Worm (Caenorhabditis elegans) whole organism, L3 larva: ENCODE measurements around the gene F59B10.2.

Experiments
- R02D3.7 ChIP-seq: fragments of 150-350 bp; optimal IDR thresholded peaks from 2 replicates; lab custom pipeline; 2014; ENCODE audit warnings: missing biosample characterization, missing genetic modification characterization
- ZK546.5 ChIP-seq: sonication (generic microtip); optimal IDR thresholded peaks from 2 replicates; lab custom pipeline; 2017; ENCODE audit warnings: missing biosample characterization, missing genetic modification characterization
- aly-2 ChIP-seq: fragments of 150-350 bp; optimal IDR thresholded peaks from 2 replicates; lab custom pipeline; 2014; ENCODE audit warnings: missing biosample characterization, missing genetic modification characterization
- ama-1 ChIP-seq: fragments of 150-350 bp; optimal IDR thresholded peaks from 2 replicates; lab custom pipeline; 2018
- ceh-16 ChIP-seq: sonication (generic microtip); optimal IDR thresholded peaks from 2 replicates; lab custom pipeline; 2017; ENCODE audit warnings: missing biosample characterization, missing genetic modification characterization
- ceh-28 ChIP-seq: fragments of 150-350 bp; optimal IDR thresholded peaks from 2 replicates; lab custom pipeline; 2014; ENCODE audit warnings: missing biosample characterization, missing genetic modification reagents, missing genetic modification characterization
- ceh-82 ChIP-seq: fragments of 150-350 bp; optimal IDR thresholded peaks from 2 replicates; lab custom pipeline; 2014; ENCODE audit warnings: missing biosample characterization, missing genetic modification characterization
- ceh-9 ChIP-seq: sonication (generic microtip); optimal IDR thresholded peaks from 2 replicates; lab custom pipeline; 2018; ENCODE audit warnings: missing biosample characterization, missing genetic modification characterization
- daf-12 ChIP-seq: fragments of 150-350 bp; optimal IDR thresholded peaks from 2 replicates; lab custom pipeline; 2014; ENCODE audit warnings: missing biosample characterization, missing genetic modification reagents, missing genetic modification characterization
- egl-5 ChIP-seq: fragments of 150-350 bp; optimal IDR thresholded peaks from 2 replicates; lab custom pipeline; 2017; ENCODE audit warnings: missing biosample characterization, missing genetic modification reagents, missing genetic modification characterization, inconsistent platforms
- elt-1 ChIP-seq: fragments of 150-350 bp; optimal IDR thresholded peaks from 2 replicates; lab custom pipeline; 2014; ENCODE audit warnings: missing biosample characterization, missing genetic modification characterization
- elt-2 ChIP-seq: sonication (generic microtip); optimal IDR thresholded peaks from 2 replicates; lab custom pipeline; 2016; ENCODE audit warnings: missing genetic modification reagents, mild to moderate bottlenecking, missing genetic modification characterization, missing compliant biosample characterization
- elt-3 ChIP-seq, 3 experiments: fragments of 150-350 bp in 1 of 3; sonication (generic microtip) in 2 of 3; optimal IDR thresholded peaks; 2 replicates in 2 of 3; 4 replicates in 1 of 3; lab custom pipeline; 2014 to 2017; ENCODE audit warnings: missing biosample characterization in 3 of 3, missing genetic modification characterization in 3 of 3
- eor-1 ChIP-seq, 2 experiments: fragments of 150-350 bp; optimal IDR thresholded peaks; 2 replicates each; lab custom pipeline; 2014 to 2018; ENCODE audit warnings: missing biosample characterization in 2 of 2, missing genetic modification characterization in 2 of 2
- fkh-10 ChIP-seq: sonication (generic microtip); optimal IDR thresholded peaks from 2 replicates; lab custom pipeline; 2017; ENCODE audit warnings: missing biosample characterization, missing genetic modification reagents, missing genetic modification characterization
- fos-1 ChIP-seq: fragments of 150-350 bp; optimal IDR thresholded peaks from 2 replicates; lab custom pipeline; 2014; ENCODE audit warnings: missing biosample characterization, missing genetic modification characterization
- hmg-11 ChIP-seq: sonication (generic microtip); optimal IDR thresholded peaks from 2 replicates; lab custom pipeline; 2016; ENCODE audit warnings: missing genetic modification characterization, missing compliant biosample characterization
- jun-1 ChIP-seq: fragments of 150-350 bp; optimal IDR thresholded peaks from 2 replicates; lab custom pipeline; 2014; ENCODE audit warnings: missing biosample characterization, missing genetic modification reagents, missing genetic modification characterization
- lin-15B ChIP-seq: fragments of 150-350 bp; optimal IDR thresholded peaks from 2 replicates; lab custom pipeline; 2014; ENCODE audit warnings: missing biosample characterization, missing genetic modification characterization
- lin-39 ChIP-seq: fragments of 150-350 bp; optimal IDR thresholded peaks from 2 replicates; lab custom pipeline; 2018; ENCODE audit warnings: missing biosample characterization, missing genetic modification reagents, missing genetic modification characterization
- lsy-12 ChIP-seq: sonication (generic microtip); optimal IDR thresholded peaks from 2 replicates; lab custom pipeline; 2016; ENCODE audit warnings: mild to moderate bottlenecking, missing genetic modification characterization, missing compliant biosample characterization
- mdl-1 ChIP-seq: fragments of 150-350 bp; optimal IDR thresholded peaks from 2 replicates; lab custom pipeline; 2014; ENCODE audit warnings: missing biosample characterization, missing genetic modification characterization
- mml-1 ChIP-seq: fragments of 150-350 bp; sonication (generic microtip); optimal IDR thresholded peaks from 3 replicates; lab custom pipeline; 2014; ENCODE audit warnings: missing biosample characterization, missing genetic modification characterization
- nfya-1 ChIP-seq: sonication (generic microtip); optimal IDR thresholded peaks from 2 replicates; lab custom pipeline; 2017; ENCODE audit warnings: missing genetic modification characterization, mild to moderate bottlenecking, missing compliant biosample characterization, antibody characterized with exemption, moderate library complexity; ENCODE audit not compliant: insufficient read depth
- nhr-11 ChIP-seq: fragments of 150-350 bp; optimal IDR thresholded peaks from 2 replicates; lab custom pipeline; 2014; ENCODE audit warnings: missing biosample characterization, missing genetic modification characterization
- nhr-12 ChIP-seq: fragments of 150-350 bp; optimal IDR thresholded peaks from 2 replicates; lab custom pipeline; 2014; ENCODE audit warnings: missing biosample characterization, missing genetic modification characterization
- nhr-23 ChIP-seq: fragments of 150-350 bp; optimal IDR thresholded peaks from 2 replicates; lab custom pipeline; 2014; ENCODE audit warnings: missing biosample characterization, missing genetic modification reagents, missing genetic modification characterization
- nhr-237 ChIP-seq: fragments of 150-350 bp; optimal IDR thresholded peaks from 2 replicates; lab custom pipeline; 2014; ENCODE audit warnings: missing biosample characterization, missing genetic modification characterization
- nhr-25 ChIP-seq: sonication (generic microtip); optimal IDR thresholded peaks from 2 replicates; lab custom pipeline; 2017; ENCODE audit warnings: missing biosample characterization, missing genetic modification characterization
- nhr-43 ChIP-seq: sonication (generic microtip); optimal IDR thresholded peaks from 2 replicates; lab custom pipeline; 2016; ENCODE audit warnings: mild to moderate bottlenecking, missing genetic modification characterization, missing compliant biosample characterization; ENCODE audit not compliant: poor library complexity, severe bottlenecking
- nhr-67 ChIP-seq: fragments of 150-350 bp; optimal IDR thresholded peaks from 2 replicates; lab custom pipeline; 2014; ENCODE audit warnings: missing biosample characterization, missing genetic modification characterization
- nhr-76 ChIP-seq: fragments of 150-350 bp; sonication (generic microtip); optimal IDR thresholded peaks from 5 replicates; lab custom pipeline; 2014; ENCODE audit warnings: missing biosample characterization, missing genetic modification characterization
- nhr-77 ChIP-seq: fragments of 150-350 bp; optimal IDR thresholded peaks from 2 replicates; lab custom pipeline; 2014; ENCODE audit warnings: missing biosample characterization, missing genetic modification characterization
- pha-4 ChIP-seq: fragments of 150-350 bp; optimal IDR thresholded peaks from 2 replicates; lab custom pipeline; 2014; ENCODE audit warnings: missing biosample characterization, missing genetic modification reagents, missing genetic modification characterization
- pqm-1 ChIP-seq: fragments of 150-350 bp; optimal IDR thresholded peaks from 2 replicates; lab custom pipeline; 2017; ENCODE audit warnings: missing biosample characterization, missing genetic modification characterization, inconsistent platforms
- sea-2 ChIP-seq: fragments of 150-350 bp; sonication (generic microtip); optimal IDR thresholded peaks from 4 replicates; lab custom pipeline; 2014; ENCODE audit warnings: missing biosample characterization, missing genetic modification reagents, missing genetic modification characterization
- skn-1 ChIP-seq: fragments of 150-350 bp; optimal IDR thresholded peaks from 2 replicates; lab custom pipeline; 2014; ENCODE audit warnings: missing biosample characterization, missing genetic modification characterization
- snpc-4 ChIP-seq: fragments of 150-350 bp; optimal IDR thresholded peaks from 2 replicates; lab custom pipeline; 2014; ENCODE audit warnings: missing biosample characterization, missing genetic modification characterization
- tbx-2 ChIP-seq: sonication (generic microtip); optimal IDR thresholded peaks from 2 replicates; lab custom pipeline; 2016; ENCODE audit warnings: mild to moderate bottlenecking, missing genetic modification characterization, missing compliant biosample characterization
- unc-62 ChIP-seq: fragments of 150-350 bp; sonication (generic microtip); optimal IDR thresholded peaks from 4 replicates; lab custom pipeline; 2014; ENCODE audit warnings: missing biosample characterization, missing genetic modification reagents, missing genetic modification characterization
- zag-1 ChIP-seq: fragments of 150-350 bp; optimal IDR thresholded peaks from 2 replicates; lab custom pipeline; 2014; ENCODE audit warnings: missing biosample characterization, missing genetic modification characterization
- ztf-11 ChIP-seq: fragments of 150-350 bp; optimal IDR thresholded peaks from 2 replicates; lab custom pipeline; 2014; ENCODE audit warnings: missing biosample characterization, missing genetic modification characterization

Gene F59B10.2

ce11 chrII:10505949-10506348 is 3.7 kb downstream of the F59B10.2 start:
- TF ChIP-seq ZK546.5 (no peak), nhr-25 (tag; lab: Kevin White, UChicago) (peak; percentile 73), nhr-77 (tag; lab: Kevin White, UChicago) (no peak), ama-1 (no peak), nhr-12 (tag; lab: Kevin White, UChicago) (no peak), nhr-23 (tag; lab: Kevin White, UChicago) (peak; percentile 46)

ce11 chrII:10504729-10505128 is 4.9 kb downstream of the F59B10.2 start:
- TF ChIP-seq nhr-25 (tag; lab: Kevin White, UChicago) = peak; percentile 46
- no peak for TF ChIP-seq nhr-11 (tag; lab: Kevin White, UChicago)
- TF ChIP-seq snpc-4 = no peak
- no peak for TF ChIP-seq skn-1 (tag; lab: Kevin White, UChicago)
- no peak for TF ChIP-seq egl-5
- peak; percentile 35 for TF ChIP-seq jun-1 (tag; lab: Kevin White, UChicago)
- TF ChIP-seq nhr-23 (tag; lab: Kevin White, UChicago) = peak; percentile 58
- TF ChIP-seq eor-1 (tag; optimal IDR thresholded peaks at IDR 0.05; lab: Kevin White, UChicago) = no peak
- no peak for TF ChIP-seq nhr-67 (tag; lab: Kevin White, UChicago)
- TF ChIP-seq pha-4 = peak; percentile 89
- TF ChIP-seq nhr-43 (tag; lab: Kevin White, UChicago) = no peak
- TF ChIP-seq elt-1 (tag; lab: Kevin White, UChicago) = no peak
- TF ChIP-seq nhr-76 (tag; lab: Kevin White, UChicago) = no peak
- TF ChIP-seq lin-39 = peak; percentile 20
- no peak for TF ChIP-seq elt-2
- TF ChIP-seq sea-2 (GFP tag; lab: Kevin White, UChicago) = no peak
- peak; percentile 1 for TF ChIP-seq nfya-1
- no peak for TF ChIP-seq ceh-9 (tag; lab: Kevin White, UChicago)
- no peak for TF ChIP-seq nhr-237 (tag; lab: Kevin White, UChicago)

DNA sequence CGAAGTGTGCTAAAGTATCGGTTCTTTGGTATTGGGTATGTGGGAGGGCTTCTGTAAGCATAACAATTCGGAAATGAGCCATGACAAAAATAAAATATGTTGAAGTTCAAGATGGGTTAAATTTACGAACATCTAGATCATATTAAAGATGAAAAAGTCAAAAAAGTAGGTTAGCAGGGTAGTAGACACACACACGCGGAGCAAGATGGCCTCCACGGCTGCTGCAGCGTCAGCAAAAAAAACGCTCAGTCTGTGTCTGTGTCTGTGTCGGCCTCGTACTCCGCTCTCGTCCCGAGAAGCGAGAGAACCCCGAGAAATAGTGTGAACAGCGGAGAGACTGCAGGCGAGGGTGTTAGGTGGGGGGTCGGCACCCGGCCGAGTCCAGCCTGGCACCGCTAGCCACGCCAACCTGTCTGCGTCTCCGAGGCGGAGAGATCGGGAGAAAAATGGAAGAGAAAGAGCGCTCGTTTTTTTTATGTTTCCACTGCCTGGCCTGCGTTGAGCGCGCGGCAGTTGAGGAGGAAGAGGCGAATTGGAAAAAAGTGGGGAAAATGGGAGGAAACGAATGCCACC is 7.1 kb downstream of the F59B10.2 start, which contains the start of gene myrf-1:
Gene myrf-1, minus strand, starts transcription at position 51 of the 573 bp plus-strand sequence.
- TF ChIP-seq ceh-16 (tag; lab: Kevin White, UChicago) (no peak), ceh-28 (tag; lab: Kevin White, UChicago) (peak; percentile 84), pha-4 (peak; percentile 92), ztf-11 (tag; lab: Kevin White, UChicago) (no peak), nhr-11 (tag; lab: Kevin White, UChicago) (peak; percentile 87), nhr-23 (tag; lab: Kevin White, UChicago) (peak; percentile 91), lsy-12 (tag; lab: Kevin White, UChicago) (peak; percentile 92), nhr-43 (tag; lab: Kevin White, UChicago) (peak; percentile 74), fkh-10 (GFP tag; lab: Kevin White, UChicago) (peak; percentile 17), nhr-67 (tag; lab: Kevin White, UChicago) (peak; percentile 3), unc-62 (GFP tag; lab: Kevin White, UChicago) (peak; percentile 83), pqm-1 (tag; lab: Kevin White, UChicago) (peak; percentile 8), sea-2 (GFP tag; lab: Kevin White, UChicago) (peak; percentile 39), R02D3.7 (tag; lab: Kevin White, UChicago) (peak; percentile 53), nhr-237 (tag; lab: Kevin White, UChicago) (no peak), fos-1 (peak; percentile 48), lin-15B (peak; percentile 64), lin-39 (peak; percentile 96), skn-1 (tag; lab: Kevin White, UChicago) (peak; percentile 61), tbx-2 (tag; lab: Kevin White, UChicago) (peak; percentile 88), ceh-9 (tag; lab: Kevin White, UChicago) (no peak), nhr-12 (tag; lab: Kevin White, UChicago) (no peak), hmg-11 (tag; lab: Kevin White, UChicago) (peak; percentile 99), ama-1 (peak; percentile 67), nhr-77 (tag; lab: Kevin White, UChicago) (peak; percentile 47), egl-5 (peak; percentile 85), nhr-25 (tag; lab: Kevin White, UChicago) (peak; percentile 77), ceh-82 (tag; lab: Kevin White, UChicago) (peak; percentile 43), jun-1 (tag; lab: Kevin White, UChicago) (peak; percentile 62), nfya-1 (peak; percentile 90), snpc-4 (peak; percentile 33), mml-1 (no peak), daf-12 (tag; lab: Kevin White, UChicago) (no peak), mdl-1 (tag; lab: Kevin White, UChicago) (peak; percentile 70), zag-1 (peak; percentile 57), elt-2 (peak; percentile 80), elt-3 (tag; optimal IDR thresholded peaks at IDR 0.05; lab: Kevin White, UChicago) (peak in 2 of 3 experiments; percentile 18 to 35), aly-2 (tag; lab: Kevin White, UChicago) (no peak), elt-1 (tag; lab: Kevin White, UChicago) (peak; percentile 56)
- TF ChIP-seq, all 47 proteins: peak for 31
